Worm (Caenorhabditis elegans) whole organism, L3 larva: Measurements from ENCODE around the gene ZK1307.8.

Experiments used
- ZK546.5 ChIP-seq: sonication (generic microtip); optimal IDR thresholded peaks from 2 replicates; lab custom pipeline; 2017; ENCODE audit warnings: missing biosample characterization, missing genetic modification characterization
- ama-1 ChIP-seq: fragments of 150-350 bp; optimal IDR thresholded peaks from 2 replicates; lab custom pipeline; 2018
- ceh-82 ChIP-seq: fragments of 150-350 bp; optimal IDR thresholded peaks from 2 replicates; lab custom pipeline; 2014; ENCODE audit warnings: missing biosample characterization, missing genetic modification characterization
- ceh-9 ChIP-seq: sonication (generic microtip); optimal IDR thresholded peaks from 2 replicates; lab custom pipeline; 2018; ENCODE audit warnings: missing biosample characterization, missing genetic modification characterization
- daf-12 ChIP-seq: fragments of 150-350 bp; optimal IDR thresholded peaks from 2 replicates; lab custom pipeline; 2014; ENCODE audit warnings: missing biosample characterization, missing genetic modification reagents, missing genetic modification characterization
- egl-5 ChIP-seq: fragments of 150-350 bp; optimal IDR thresholded peaks from 2 replicates; lab custom pipeline; 2017; ENCODE audit warnings: missing biosample characterization, missing genetic modification reagents, missing genetic modification characterization, inconsistent platforms
- elt-1 ChIP-seq: fragments of 150-350 bp; optimal IDR thresholded peaks from 2 replicates; lab custom pipeline; 2014; ENCODE audit warnings: missing biosample characterization, missing genetic modification characterization
- elt-2 ChIP-seq: sonication (generic microtip); optimal IDR thresholded peaks from 2 replicates; lab custom pipeline; 2016; ENCODE audit warnings: missing genetic modification reagents, mild to moderate bottlenecking, missing genetic modification characterization, missing compliant biosample characterization
- elt-3 ChIP-seq, 3 experiments: fragments of 150-350 bp in 1 of 3; sonication (generic microtip) in 2 of 3; optimal IDR thresholded peaks; 2 replicates in 2 of 3; 4 replicates in 1 of 3; lab custom pipeline; 2014 to 2017; ENCODE audit warnings: missing biosample characterization in 3 of 3, missing genetic modification characterization in 3 of 3
- eor-1 ChIP-seq, 2 experiments: fragments of 150-350 bp; optimal IDR thresholded peaks; 2 replicates each; lab custom pipeline; 2014 to 2018; ENCODE audit warnings: missing biosample characterization in 2 of 2, missing genetic modification characterization in 2 of 2
- fkh-10 ChIP-seq: sonication (generic microtip); optimal IDR thresholded peaks from 2 replicates; lab custom pipeline; 2017; ENCODE audit warnings: missing biosample characterization, missing genetic modification reagents, missing genetic modification characterization
- fkh-2 ChIP-seq: fragments of 150-350 bp; optimal IDR thresholded peaks from 2 replicates; lab custom pipeline; 2014; ENCODE audit warnings: missing biosample characterization, missing genetic modification reagents, missing genetic modification characterization
- fos-1 ChIP-seq: fragments of 150-350 bp; optimal IDR thresholded peaks from 2 replicates; lab custom pipeline; 2014; ENCODE audit warnings: missing biosample characterization, missing genetic modification characterization
- hmg-11 ChIP-seq: sonication (generic microtip); optimal IDR thresholded peaks from 2 replicates; lab custom pipeline; 2016; ENCODE audit warnings: missing genetic modification characterization, missing compliant biosample characterization
- lin-15B ChIP-seq: fragments of 150-350 bp; optimal IDR thresholded peaks from 2 replicates; lab custom pipeline; 2014; ENCODE audit warnings: missing biosample characterization, missing genetic modification characterization
- lin-39 ChIP-seq: fragments of 150-350 bp; optimal IDR thresholded peaks from 2 replicates; lab custom pipeline; 2018; ENCODE audit warnings: missing biosample characterization, missing genetic modification reagents, missing genetic modification characterization
- lsy-12 ChIP-seq: sonication (generic microtip); optimal IDR thresholded peaks from 2 replicates; lab custom pipeline; 2016; ENCODE audit warnings: mild to moderate bottlenecking, missing genetic modification characterization, missing compliant biosample characterization
- mdl-1 ChIP-seq: fragments of 150-350 bp; optimal IDR thresholded peaks from 2 replicates; lab custom pipeline; 2014; ENCODE audit warnings: missing biosample characterization, missing genetic modification characterization
- mml-1 ChIP-seq: fragments of 150-350 bp; sonication (generic microtip); optimal IDR thresholded peaks from 3 replicates; lab custom pipeline; 2014; ENCODE audit warnings: missing biosample characterization, missing genetic modification characterization
- nfya-1 ChIP-seq: sonication (generic microtip); optimal IDR thresholded peaks from 2 replicates; lab custom pipeline; 2017; ENCODE audit warnings: missing genetic modification characterization, mild to moderate bottlenecking, missing compliant biosample characterization, antibody characterized with exemption, moderate library complexity; ENCODE audit not compliant: insufficient read depth
- nhr-11 ChIP-seq: fragments of 150-350 bp; optimal IDR thresholded peaks from 2 replicates; lab custom pipeline; 2014; ENCODE audit warnings: missing biosample characterization, missing genetic modification characterization
- nhr-12 ChIP-seq: fragments of 150-350 bp; optimal IDR thresholded peaks from 2 replicates; lab custom pipeline; 2014; ENCODE audit warnings: missing biosample characterization, missing genetic modification characterization
- nhr-23 ChIP-seq: fragments of 150-350 bp; optimal IDR thresholded peaks from 2 replicates; lab custom pipeline; 2014; ENCODE audit warnings: missing biosample characterization, missing genetic modification reagents, missing genetic modification characterization
- nhr-237 ChIP-seq: fragments of 150-350 bp; optimal IDR thresholded peaks from 2 replicates; lab custom pipeline; 2014; ENCODE audit warnings: missing biosample characterization, missing genetic modification characterization
- nhr-25 ChIP-seq: sonication (generic microtip); optimal IDR thresholded peaks from 2 replicates; lab custom pipeline; 2017; ENCODE audit warnings: missing biosample characterization, missing genetic modification characterization
- nhr-28 ChIP-seq: fragments of 150-350 bp; optimal IDR thresholded peaks from 2 replicates; lab custom pipeline; 2014; ENCODE audit warnings: missing biosample characterization, missing genetic modification characterization
- nhr-76 ChIP-seq: fragments of 150-350 bp; sonication (generic microtip); optimal IDR thresholded peaks from 5 replicates; lab custom pipeline; 2014; ENCODE audit warnings: missing biosample characterization, missing genetic modification characterization
- nhr-77 ChIP-seq: fragments of 150-350 bp; optimal IDR thresholded peaks from 2 replicates; lab custom pipeline; 2014; ENCODE audit warnings: missing biosample characterization, missing genetic modification characterization
- pha-4 ChIP-seq: fragments of 150-350 bp; optimal IDR thresholded peaks from 2 replicates; lab custom pipeline; 2014; ENCODE audit warnings: missing biosample characterization, missing genetic modification reagents, missing genetic modification characterization
- pqm-1 ChIP-seq: fragments of 150-350 bp; optimal IDR thresholded peaks from 2 replicates; lab custom pipeline; 2017; ENCODE audit warnings: missing biosample characterization, missing genetic modification characterization, inconsistent platforms
- skn-1 ChIP-seq: fragments of 150-350 bp; optimal IDR thresholded peaks from 2 replicates; lab custom pipeline; 2014; ENCODE audit warnings: missing biosample characterization, missing genetic modification characterization
- snpc-4 ChIP-seq: fragments of 150-350 bp; optimal IDR thresholded peaks from 2 replicates; lab custom pipeline; 2014; ENCODE audit warnings: missing biosample characterization, missing genetic modification characterization
- tbx-2 ChIP-seq: sonication (generic microtip); optimal IDR thresholded peaks from 2 replicates; lab custom pipeline; 2016; ENCODE audit warnings: mild to moderate bottlenecking, missing genetic modification characterization, missing compliant biosample characterization
- unc-39 ChIP-seq: sonication (generic microtip); optimal IDR thresholded peaks from 4 replicates; lab custom pipeline; 2017; ENCODE audit warnings: missing biosample characterization, missing genetic modification characterization
- unc-62 ChIP-seq: fragments of 150-350 bp; sonication (generic microtip); optimal IDR thresholded peaks from 4 replicates; lab custom pipeline; 2014; ENCODE audit warnings: missing biosample characterization, missing genetic modification reagents, missing genetic modification characterization
- ztf-11 ChIP-seq: fragments of 150-350 bp; optimal IDR thresholded peaks from 2 replicates; lab custom pipeline; 2014; ENCODE audit warnings: missing biosample characterization, missing genetic modification characterization
- ztf-4 ChIP-seq: fragments of 150-350 bp; optimal IDR thresholded peaks from 2 replicates; lab custom pipeline; 2014; ENCODE audit warnings: missing biosample characterization, missing genetic modification characterization

ZK1307.8 gene

DNA sequence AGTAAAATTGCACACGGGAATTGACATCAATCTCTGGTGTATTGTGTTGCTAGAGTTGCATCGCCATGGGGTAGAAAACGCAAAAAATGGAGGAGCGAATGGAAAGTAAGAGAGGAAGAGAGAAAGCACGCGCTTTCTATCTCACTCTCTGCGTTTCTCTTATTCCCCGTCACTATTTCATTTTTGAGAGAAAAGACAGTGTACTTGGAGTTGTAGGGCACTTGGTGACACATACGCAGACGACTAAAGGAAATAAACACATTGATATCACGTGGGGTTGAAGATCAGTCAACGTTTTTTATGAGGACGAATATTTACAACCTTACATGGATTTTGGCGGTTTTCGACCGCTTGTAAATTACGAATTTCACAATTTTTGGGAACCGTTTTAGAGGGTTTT, 21.0 kb upstream of the ZK1307.8 start (continued):
- TF ChIP-seq nhr-76 (tag; lab: Kevin White, UChicago) (peak; percentile 67), elt-3 (tag; optimal IDR thresholded peaks at IDR 0.05; lab: Kevin White, UChicago) (peak in 2 of 3 experiments; percentile 9 to 91), nhr-23 (tag; lab: Kevin White, UChicago) (peak; percentile 96), ceh-9 (tag; lab: Kevin White, UChicago) (no peak), ama-1 (lab: Kevin White, UChicago) (peak; percentile 75), tbx-2 (tag; lab: Kevin White, UChicago) (peak; percentile 74)

DNA sequence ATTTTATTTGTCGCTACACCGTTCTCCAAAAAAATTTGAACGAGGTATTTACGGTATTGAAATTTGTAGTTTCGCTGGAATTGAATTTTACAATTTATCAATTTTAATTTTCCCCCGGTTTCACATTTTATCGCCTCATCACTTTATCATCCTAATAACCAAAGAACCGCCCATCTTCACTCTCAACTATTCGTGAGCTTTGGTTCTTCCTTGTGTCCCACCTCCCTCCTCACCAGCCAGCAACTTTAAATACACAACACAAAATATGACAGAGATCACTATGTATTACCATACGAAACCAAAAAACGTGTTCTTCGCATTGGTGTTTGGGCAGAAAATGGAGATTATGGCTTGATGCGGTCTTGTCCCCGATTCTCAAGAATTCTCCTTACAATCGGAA, 20.4 kb upstream of the ZK1307.8 start:
- TF ChIP-seq nfya-1 (tag; lab: Kevin White, UChicago) (peak; percentile 3), pha-4 (tag; lab: Kevin White, UChicago) (peak; percentile 18), ceh-9 (tag; lab: Kevin White, UChicago) (no peak), pqm-1 (peak; percentile 87), lin-39 (tag; lab: Kevin White, UChicago) (peak; percentile 34), elt-2 (tag; lab: Kevin White, UChicago) (peak; percentile 68), nhr-23 (tag; lab: Kevin White, UChicago) (no peak), ama-1 (lab: Kevin White, UChicago) (peak; percentile 35)
- TF ChIP-seq, all 47 proteins: peak for 6

DNA sequence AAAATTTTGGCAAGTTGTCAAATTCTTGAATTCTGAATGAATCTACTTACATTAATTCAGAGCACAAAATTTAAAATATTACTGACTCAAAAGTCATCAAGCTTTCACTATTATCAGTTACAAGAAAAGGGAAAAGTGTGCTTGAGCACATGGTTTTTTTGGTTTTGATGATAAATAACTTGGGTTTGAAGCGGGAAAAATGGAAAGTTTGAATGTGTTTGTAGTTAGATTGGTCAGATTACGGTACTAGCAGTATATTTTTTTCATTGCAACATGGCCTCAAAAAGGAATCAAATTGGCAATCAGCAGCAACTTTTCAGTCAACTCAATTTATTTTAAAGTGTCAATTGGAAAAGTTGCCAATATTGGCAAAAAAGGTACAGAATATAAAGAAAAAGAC, 19.7 kb upstream of the ZK1307.8 start:
- no peak for TF ChIP-seq nhr-12 (tag; lab: Kevin White, UChicago)
- no peak for TF ChIP-seq egl-5
- no peak for TF ChIP-seq hmg-11 (tag; lab: Kevin White, UChicago)
- TF ChIP-seq ZK546.5 (tag; lab: Kevin White, UChicago), result no peak
- no peak for TF ChIP-seq mml-1 (tag; lab: Kevin White, UChicago)
- no peak for TF ChIP-seq nfya-1 (tag; lab: Kevin White, UChicago)
- peak; percentile 3 for TF ChIP-seq pha-4 (tag; lab: Kevin White, UChicago)
- no peak for TF ChIP-seq nhr-11 (tag; lab: Kevin White, UChicago)
- TF ChIP-seq ceh-82 (tag; lab: Kevin White, UChicago), result no peak
- TF ChIP-seq nhr-237, result no peak
- TF ChIP-seq nhr-28 (tag; lab: Kevin White, UChicago), result no peak
- TF ChIP-seq skn-1, result peak; percentile 18
- TF ChIP-seq snpc-4 (tag; lab: Kevin White, UChicago), result no peak
- TF ChIP-seq lin-39 (tag; lab: Kevin White, UChicago), result no peak
- TF ChIP-seq tbx-2 (tag; lab: Kevin White, UChicago), result no peak
- no peak for TF ChIP-seq fkh-2 (tag; lab: Kevin White, UChicago)
- peak; percentile 24 for TF ChIP-seq elt-2 (tag; lab: Kevin White, UChicago)
- TF ChIP-seq daf-12 (tag; lab: Kevin White, UChicago), result no peak
- peak; percentile 53 for TF ChIP-seq pqm-1
- no peak for TF ChIP-seq ztf-4 (tag; lab: Kevin White, UChicago)
- TF ChIP-seq unc-39 (tag; lab: Kevin White, UChicago), result no peak
- TF ChIP-seq fkh-10 (GFP tag; lab: Kevin White, UChicago), result no peak
- no peak for TF ChIP-seq elt-1 (tag; lab: Kevin White, UChicago)
- TF ChIP-seq unc-62 (GFP tag; lab: Kevin White, UChicago), result no peak
- TF ChIP-seq, all 47 proteins: peak for 4

DNA sequence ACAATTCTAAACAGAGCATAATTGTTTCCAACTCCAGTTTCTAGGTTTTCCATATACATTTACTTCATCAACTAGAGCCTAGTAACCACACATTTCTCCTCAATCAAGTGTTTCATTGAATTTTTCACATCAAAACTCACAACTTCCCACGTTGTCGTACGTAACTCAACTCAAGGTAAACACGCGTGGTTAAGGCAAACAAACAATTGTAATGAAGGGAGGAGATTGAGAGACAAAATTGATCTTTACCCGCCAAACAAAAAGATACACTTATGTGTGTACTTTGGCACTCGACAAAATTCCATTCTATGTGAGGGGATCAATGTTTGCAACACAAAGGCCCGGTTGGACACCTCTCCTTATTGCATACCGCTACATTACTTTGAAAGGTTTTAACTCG, 19.1 kb upstream of the ZK1307.8 start, which contains the start of gene nhr-19:
Gene nhr-19 (minus strand): TSS at position 191 of the 400 bp plus-strand sequence.
- TF ChIP-seq daf-12 (tag; lab: Kevin White, UChicago) (no peak), skn-1 (no peak), fos-1 (tag; lab: Kevin White, UChicago) (no peak), mdl-1 (tag; lab: Kevin White, UChicago) (peak; percentile 17), nhr-23 (tag; lab: Kevin White, UChicago) (no peak), snpc-4 (tag; lab: Kevin White, UChicago) (no peak), pha-4 (tag; lab: Kevin White, UChicago) (peak; percentile 85), elt-3 (tag; optimal IDR thresholded peaks at IDR 0.05; lab: Kevin White, UChicago) (no peak), ztf-11 (tag; lab: Kevin White, UChicago) (no peak), nhr-11 (tag; lab: Kevin White, UChicago) (no peak), fkh-10 (GFP tag; lab: Kevin White, UChicago) (no peak)

DNA sequence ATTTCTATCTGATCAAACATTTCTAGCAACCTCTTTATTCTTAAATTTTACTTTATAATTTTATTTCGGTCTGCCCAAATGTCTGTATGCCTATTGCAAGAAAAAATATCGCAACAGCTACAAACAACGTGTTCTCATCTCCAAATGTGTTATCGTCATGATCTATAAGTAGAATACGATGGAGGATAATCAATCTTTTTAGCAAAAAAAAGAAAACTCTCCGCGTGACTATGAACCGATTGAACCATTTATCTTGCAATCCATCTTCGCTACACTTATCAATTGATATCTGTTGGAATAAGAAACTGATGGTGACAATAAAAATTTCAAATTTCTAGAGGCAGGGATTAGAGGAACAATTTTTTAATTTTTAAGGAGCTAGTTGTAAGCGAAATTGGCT, 18.5 kb upstream of the ZK1307.8 start:
- TF ChIP-seq pha-4 (tag; lab: Kevin White, UChicago) (no peak), mdl-1 (tag; lab: Kevin White, UChicago) (no peak), ceh-9 (tag; lab: Kevin White, UChicago) (no peak), nhr-77 (tag; lab: Kevin White, UChicago) (no peak), lsy-12 (no peak), nhr-76 (tag; lab: Kevin White, UChicago) (no peak), nhr-25 (tag; lab: Kevin White, UChicago) (no peak), lin-39 (tag; lab: Kevin White, UChicago) (no peak), eor-1 (tag; optimal IDR thresholded peaks at IDR 0.05; lab: Kevin White, UChicago) (no peak), lin-15B (no peak), fkh-10 (GFP tag; lab: Kevin White, UChicago) (no peak), nhr-23 (tag; lab: Kevin White, UChicago) (peak; percentile 30), tbx-2 (tag; lab: Kevin White, UChicago) (no peak), elt-1 (tag; lab: Kevin White, UChicago) (peak; percentile 93), mml-1 (tag; lab: Kevin White, UChicago) (no peak), elt-2 (tag; lab: Kevin White, UChicago) (no peak), nhr-28 (tag; lab: Kevin White, UChicago) (no peak)
